Worm (Caenorhabditis elegans) whole organism, late embryonic: ENCODE measurements around the gene F22E12.3.
"Not testable (repeated sequence)": the region's sequence is repeated elsewhere in the genome, so short reads cannot be mapped to it uniquely, and the experiment has no call there.

Source experiments
- C08G9.2 ChIP-seq: sonication (generic microtip); optimal IDR thresholded peaks from 2 replicates; lab custom pipeline; 2016; ENCODE audit warnings: mild to moderate bottlenecking, missing genetic modification characterization, moderate library complexity, missing compliant biosample characterization
- C38D4.7 ChIP-seq: fragments of 200-800 bp; sonication (Bioruptor generic); optimal IDR thresholded peaks from 2 replicates; lab custom pipeline; 2018; ENCODE audit warnings: mild to moderate bottlenecking, missing genetic modification characterization, moderate library complexity, missing compliant biosample characterization
- F13H6.1 ChIP-seq: sonication (generic microtip); optimal IDR thresholded peaks from 2 replicates; lab custom pipeline; 2016; ENCODE audit warnings: missing genetic modification characterization, missing compliant biosample characterization
- ama-1 ChIP-seq: fragments of 150-350 bp; optimal IDR thresholded peaks from 2 replicates; lab custom pipeline; 2014
- ceh-14 ChIP-seq: sonication (generic microtip); optimal IDR thresholded peaks from 2 replicates; lab custom pipeline; 2016; ENCODE audit warnings: missing genotype, missing genetic modification characterization, missing compliant biosample characterization
- ceh-18 ChIP-seq: sonication (generic microtip); optimal IDR thresholded peaks from 2 replicates; lab custom pipeline; 2016; ENCODE audit warnings: missing genetic modification characterization, missing compliant biosample characterization
- ceh-2 ChIP-seq: sonication (generic microtip); optimal IDR thresholded peaks from 2 replicates; lab custom pipeline; 2016; ENCODE audit warnings: missing genotype, missing genetic modification characterization, missing compliant biosample characterization
- ceh-31 ChIP-seq: sonication (generic microtip); optimal IDR thresholded peaks from 2 replicates; lab custom pipeline; 2016; ENCODE audit warnings: missing genetic modification characterization, missing compliant biosample characterization
- ceh-34 ChIP-seq: sonication (generic microtip); optimal IDR thresholded peaks from 2 replicates; lab custom pipeline; 2016; ENCODE audit warnings: mild to moderate bottlenecking, missing genetic modification characterization, missing compliant biosample characterization
- ceh-45 ChIP-seq: fragments of 200-800 bp; sonication (Bioruptor generic); IDR thresholded peaks from 2 replicates; pipeline ENCODE4 v1.3.6; 2022; ENCODE audit warnings: missing genetic modification reagents, missing genetic modification characterization, missing compliant biosample characterization
- ceh-6 ChIP-seq: fragments of 200-800 bp; sonication (Bioruptor generic); optimal IDR thresholded peaks from 2 replicates; lab custom pipeline; 2018; ENCODE audit warnings: mild to moderate bottlenecking, missing genetic modification characterization, missing compliant biosample characterization
- ceh-9 ChIP-seq: sonication (generic microtip); optimal IDR thresholded peaks from 2 replicates; lab custom pipeline; 2016; ENCODE audit warnings: mild to moderate bottlenecking, missing genetic modification characterization, inconsistent platforms, missing compliant biosample characterization
- dmd-4 ChIP-seq: sonication (generic microtip); optimal IDR thresholded peaks from 2 replicates; lab custom pipeline; 2016; ENCODE audit warnings: borderline replicate concordance, missing genetic modification characterization, missing compliant biosample characterization
- dve-1 ChIP-seq: sonication (generic microtip); optimal IDR thresholded peaks from 2 replicates; lab custom pipeline; 2017; ENCODE audit warnings: antibody characterized with exemption, mild to moderate bottlenecking, missing genetic modification characterization, missing compliant biosample characterization
- ets-4 ChIP-seq: sonication (generic microtip); optimal IDR thresholded peaks from 2 replicates; lab custom pipeline; 2016; ENCODE audit warnings: missing genetic modification characterization, missing compliant biosample characterization
- fax-1 ChIP-seq: sonication (generic microtip); optimal IDR thresholded peaks from 2 replicates; lab custom pipeline; 2016; ENCODE audit warnings: missing genotype, missing genetic modification characterization, missing compliant biosample characterization
- fkh-10 ChIP-seq: fragments of 150-350 bp; optimal IDR thresholded peaks from 2 replicates; lab custom pipeline; 2014; ENCODE audit warnings: missing biosample characterization, missing genetic modification reagents, missing genetic modification characterization
- hlh-30 ChIP-seq: sonication (generic microtip); optimal IDR thresholded peaks from 2 replicates; lab custom pipeline; 2017; ENCODE audit warnings: antibody characterized with exemption, missing genetic modification characterization, missing compliant biosample characterization; ENCODE audit not compliant: insufficient read depth
- hlh-6 ChIP-seq: sonication (generic microtip); optimal IDR thresholded peaks from 2 replicates; lab custom pipeline; 2016; ENCODE audit warnings: missing genotype, missing genetic modification characterization, missing compliant biosample characterization
- lin-11 ChIP-seq: fragments of 200-800 bp; sonication (Bioruptor generic); optimal IDR thresholded peaks from 2 replicates; lab custom pipeline; 2018; ENCODE audit warnings: mild to moderate bottlenecking, missing genetic modification characterization, missing compliant biosample characterization
- nfya-1 ChIP-seq: sonication (generic microtip); optimal IDR thresholded peaks from 2 replicates; lab custom pipeline; 2017; ENCODE audit warnings: missing genetic modification characterization, mild to moderate bottlenecking, missing compliant biosample characterization, antibody characterized with exemption, moderate library complexity
- pax-1 ChIP-seq: fragments of 150-350 bp; optimal IDR thresholded peaks from 2 replicates; lab custom pipeline; 2014; ENCODE audit warnings: missing biosample characterization, missing genetic modification characterization
- ref-2 ChIP-seq: sonication (generic microtip); optimal IDR thresholded peaks from 2 replicates; lab custom pipeline; 2016; ENCODE audit warnings: missing genetic modification characterization, missing compliant biosample characterization
- sdc-2 ChIP-seq: sonication (generic microtip); optimal IDR thresholded peaks from 2 replicates; lab custom pipeline; 2016; ENCODE audit warnings: missing genotype, missing genetic modification characterization, missing compliant biosample characterization
- sox-4 ChIP-seq: sonication (generic microtip); optimal IDR thresholded peaks from 2 replicates; lab custom pipeline; 2017; ENCODE audit warnings: mild to moderate bottlenecking, missing genetic modification characterization, inconsistent platforms, missing compliant biosample characterization
- syd-9 ChIP-seq: sonication (generic microtip); optimal IDR thresholded peaks from 2 replicates; lab custom pipeline; 2016; ENCODE audit warnings: mild to moderate bottlenecking, missing genetic modification characterization, moderate library complexity, missing compliant biosample characterization
- tbx-2 ChIP-seq: sonication (generic microtip); optimal IDR thresholded peaks from 2 replicates; lab custom pipeline; 2016; ENCODE audit warnings: missing genetic modification characterization, missing compliant biosample characterization
- tbx-7 ChIP-seq: sonication (generic microtip); optimal IDR thresholded peaks from 2 replicates; lab custom pipeline; 2016; ENCODE audit warnings: missing genotype, missing genetic modification characterization, missing compliant biosample characterization
- ttx-3 ChIP-seq: sonication (generic microtip); optimal IDR thresholded peaks from 2 replicates; lab custom pipeline; 2016; ENCODE audit warnings: missing genetic modification reagents, missing genetic modification characterization, missing compliant biosample characterization
- unc-3 ChIP-seq, 2 experiments: fragments of 200-800 bp in 1 of 2; sonication (Bioruptor generic) in 1 of 2; sonication (generic microtip) in 1 of 2; conservative IDR thresholded peaks in 1 of 2; optimal IDR thresholded peaks in 1 of 2; 2 replicates each; pipeline versions ENCODE4 v1.3.6 to Lab custom; 2016 to 2022; ENCODE audit warnings: missing compliant biosample characterization in 2 of 2, missing genetic modification characterization in 2 of 2, missing genetic modification reagents in 1 of 2
- unc-42 ChIP-seq: sonication (generic microtip); optimal IDR thresholded peaks from 2 replicates; lab custom pipeline; 2016; ENCODE audit warnings: missing genotype, missing genetic modification characterization, missing compliant biosample characterization
- unc-86 ChIP-seq: sonication (generic microtip); optimal IDR thresholded peaks from 2 replicates; lab custom pipeline; 2016; ENCODE audit warnings: missing genetic modification characterization, missing compliant biosample characterization
- zip-5 ChIP-seq: sonication (generic microtip); optimal IDR thresholded peaks from 2 replicates; lab custom pipeline; 2016; ENCODE audit warnings: missing genetic modification characterization, missing compliant biosample characterization

The F22E12.3 gene

ce11 chrV:10450355-10450754 lies 12.8 kb downstream of the F22E12.3 start:
- TF ChIP-seq ceh-45 (GFP tag; lab: Robert Waterston, UW) (peak; percentile 66; the same call in 1 of the 2 replicates), unc-3 (GFP tag; conservative IDR thresholded peaks at IDR 0.05; lab: Robert Waterston, UW) (peak; percentile 73; the same call in 1 of the 2 replicates)
- TF ChIP-seq unc-3 (tag; optimal IDR thresholded peaks at IDR 0.05; lab: Kevin White, UChicago) = not testable (repeated sequence)

- TF ChIP-seq unc-3 (GFP tag; conservative IDR thresholded peaks at IDR 0.05; lab: Robert Waterston, UW) (peak; percentile 56; the same call in 1 of the 2 replicates), ceh-45 (GFP tag; lab: Robert Waterston, UW) (0 out of 2 replicates have a peak, but pooled peaks have one; percentile 20)
- TF ChIP-seq unc-3 (tag; optimal IDR thresholded peaks at IDR 0.05; lab: Kevin White, UChicago) = not testable (repeated sequence)
Observed at ce11 chrV:10449302-10449701, 13.9 kb downstream of the F22E12.3 start.

- TF ChIP-seq fax-1 (tag; lab: Kevin White, UChicago) = no peak
- TF ChIP-seq sdc-2 (tag; lab: Kevin White, UChicago) = no peak
- TF ChIP-seq ceh-31 = peak; percentile 50
- TF ChIP-seq syd-9 (tag; lab: Kevin White, UChicago) = no peak
- TF ChIP-seq tbx-2 (tag; lab: Kevin White, UChicago) = no peak
- peak; percentile 17 for TF ChIP-seq nfya-1 (tag; lab: Kevin White, UChicago)
- TF ChIP-seq C08G9.2 (tag; lab: Kevin White, UChicago) = peak; percentile 37
- no peak for TF ChIP-seq ama-1 (lab: Kevin White, UChicago)
- peak; percentile 88 for TF ChIP-seq hlh-30 (tag; lab: Kevin White, UChicago)
- TF ChIP-seq C38D4.7 (GFP tag; lab: Kevin White, UChicago) = no peak
- no peak for TF ChIP-seq dve-1 (tag; lab: Kevin White, UChicago)
- TF ChIP-seq ets-4 (tag; lab: Kevin White, UChicago) = peak; percentile 3
- TF ChIP-seq ceh-18 (tag; lab: Kevin White, UChicago) = no peak
- TF ChIP-seq ceh-2 = peak; percentile 35
- TF ChIP-seq zip-5 (tag; lab: Kevin White, UChicago) = peak; percentile 21
- TF ChIP-seq unc-86 (tag; lab: Kevin White, UChicago) = no peak
- peak; percentile 41 for TF ChIP-seq tbx-7 (tag; lab: Kevin White, UChicago)
- no peak for TF ChIP-seq ceh-34
- no peak for TF ChIP-seq dmd-4 (tag; lab: Kevin White, UChicago)
Observed at ce11 chrV:10441135-10442024, 21.8 kb downstream of the F22E12.3 start, which contains the start of gene pap-1. TSS of gene pap-1 (plus strand) at chrV:10441974.

ce11 chrV:10440723-10441122 lies 22.5 kb downstream of the F22E12.3 start, which contains the start of gene snf-10:
TSS of gene snf-10 (minus strand) at chrV:10440823.
- TF ChIP-seq lin-11 (tag; lab: Kevin White, UChicago) = no peak
- no peak for TF ChIP-seq unc-42
- no peak for TF ChIP-seq ceh-6 (GFP tag; lab: Kevin White, UChicago)
- TF ChIP-seq syd-9 (tag; lab: Kevin White, UChicago) = no peak
- no peak for TF ChIP-seq ceh-9
- no peak for TF ChIP-seq pax-1
- no peak for TF ChIP-seq dmd-4 (tag; lab: Kevin White, UChicago)
- TF ChIP-seq sox-4 (tag; lab: Kevin White, UChicago) = no peak
- TF ChIP-seq fax-1 (tag; lab: Kevin White, UChicago) = no peak
- TF ChIP-seq dve-1 (tag; lab: Kevin White, UChicago) = no peak
- TF ChIP-seq F13H6.1 = no peak
- no peak for TF ChIP-seq hlh-6 (tag; lab: Kevin White, UChicago)
- no peak for TF ChIP-seq fkh-10 (GFP tag; lab: Kevin White, UChicago)
- TF ChIP-seq ref-2 (tag; lab: Kevin White, UChicago) = no peak
- no peak for TF ChIP-seq ceh-14 (tag; lab: Kevin White, UChicago)
- TF ChIP-seq nfya-1 (tag; lab: Kevin White, UChicago) = no peak
- no peak for TF ChIP-seq ceh-31
- TF ChIP-seq tbx-7 (tag; lab: Kevin White, UChicago) = no peak
- TF ChIP-seq ttx-3 (tag; lab: Kevin White, UChicago) = no peak
